Worm (Caenorhabditis elegans) whole organism, L1 larva: ENCODE measurements around the gene K07H8.5.

Experiments used
- C34B4.2 ChIP-seq: sonication (generic microtip); optimal IDR thresholded peaks from 2 replicates; lab custom pipeline; 2017; ENCODE audit warnings: mild to moderate bottlenecking, missing genetic modification characterization, missing compliant biosample characterization
- Y116A8C.19 ChIP-seq: sonication (generic microtip); optimal IDR thresholded peaks from 2 replicates; lab custom pipeline; 2016; ENCODE audit warnings: missing compliant biosample characterization, missing genetic modification characterization, borderline replicate concordance
- aly-2 ChIP-seq: fragments of 150-350 bp; optimal IDR thresholded peaks from 2 replicates; lab custom pipeline; 2014; ENCODE audit warnings: missing biosample characterization, missing genetic modification characterization
- blmp-1 ChIP-seq: fragments of 150-350 bp; optimal IDR thresholded peaks from 2 replicates; lab custom pipeline; 2014; ENCODE audit warnings: missing biosample characterization, missing genetic modification characterization
- ceh-8 ChIP-seq: fragments of 200-800 bp; sonication (Bioruptor generic); optimal IDR thresholded peaks from 2 replicates; lab custom pipeline; 2018; ENCODE audit warnings: mild to moderate bottlenecking, missing genetic modification characterization, moderate library complexity, missing compliant biosample characterization
- ceh-82 ChIP-seq, 3 experiments: fragments of 150-350 bp in 1 of 3; sonication (generic microtip) in 2 of 3; optimal IDR thresholded peaks; 2 replicates each; lab custom pipeline; 2014 to 2017; ENCODE audit warnings: missing biosample characterization in 3 of 3, missing genetic modification characterization in 3 of 3
- dpl-1 ChIP-seq, 3 experiments: fragments of 150-350 bp in 2 of 3; sonication (generic microtip) in 1 of 3; optimal IDR thresholded peaks; 2 replicates each; lab custom pipeline; 2014 to 2017; ENCODE audit warnings: missing biosample characterization in 3 of 3, missing genetic modification characterization in 3 of 3, missing genetic modification reagents in 3 of 3
- efl-1 ChIP-seq, 4 experiments: fragments of 150-350 bp; optimal IDR thresholded peaks in 3 of 4; peaks in 1 of 4; 1 replicate in 1 of 4; 2 replicates in 3 of 4; lab custom pipeline; 2014; ENCODE audit warnings: missing biosample characterization in 2 of 4, missing genetic modification characterization in 2 of 4, missing genetic modification reagents in 2 of 4
- efl-3 ChIP-seq: fragments of 200-800 bp; sonication (Bioruptor generic); optimal IDR thresholded peaks from 2 replicates; lab custom pipeline; 2018; ENCODE audit warnings: mild to moderate bottlenecking, missing genetic modification characterization, missing compliant biosample characterization
- elt-2 ChIP-seq: sonication (generic microtip); optimal IDR thresholded peaks from 2 replicates; lab custom pipeline; 2016; ENCODE audit warnings: missing genetic modification characterization, mild to moderate bottlenecking, inconsistent platforms, missing compliant biosample characterization, missing genetic modification reagents
- elt-3 ChIP-seq, 6 experiments: fragments of 150-350 bp in 1 of 6; sonication (generic microtip); optimal IDR thresholded peaks; 2 replicates each; lab custom pipeline; 2017 to 2018; ENCODE audit warnings: missing biosample characterization in 6 of 6, missing genetic modification characterization in 6 of 6, inconsistent platforms in 1 of 6
- grh-1 ChIP-seq: fragments of 200-800 bp; sonication (Bioruptor generic); IDR thresholded peaks from 2 replicates; pipeline ENCODE4 v1.3.6; 2022; ENCODE audit warnings: missing genetic modification reagents, missing genetic modification characterization, missing compliant biosample characterization
- hlh-4 ChIP-seq: sonication (generic microtip); optimal IDR thresholded peaks from 2 replicates; lab custom pipeline; 2016; ENCODE audit warnings: mild to moderate bottlenecking, missing genetic modification characterization, missing compliant biosample characterization
- irx-1 ChIP-seq: sonication (generic microtip); optimal IDR thresholded peaks from 2 replicates; lab custom pipeline; 2016; ENCODE audit warnings: missing genetic modification characterization, missing compliant biosample characterization
- isw-1 ChIP-seq: fragments of 200-800 bp; sonication (Bioruptor generic); IDR thresholded peaks from 2 replicates; pipeline ENCODE4 v1.3.6; 2022; ENCODE audit warnings: missing genetic modification characterization, missing compliant biosample characterization
- jun-1 ChIP-seq: fragments of 150-350 bp; optimal IDR thresholded peaks from 2 replicates; lab custom pipeline; 2014; ENCODE audit warnings: missing biosample characterization, missing genetic modification reagents, missing genetic modification characterization
- lin-14 ChIP-seq: fragments of 200-800 bp; sonication (Bioruptor generic); optimal IDR thresholded peaks from 2 replicates; lab custom pipeline; 2018; ENCODE audit warnings: mild to moderate bottlenecking, missing genetic modification characterization, moderate library complexity, missing compliant biosample characterization
- lin-35 ChIP-seq, 2 experiments: fragments of 150-350 bp; optimal IDR thresholded peaks; 2 replicates each; lab custom pipeline; 2014; ENCODE audit warnings: missing biosample characterization in 2 of 2, missing genetic modification characterization in 2 of 2, missing genetic modification reagents in 2 of 2
- lsy-2 ChIP-seq, 2 experiments: fragments of 150-350 bp; optimal IDR thresholded peaks; 2 replicates each; lab custom pipeline; 2014; ENCODE audit warnings: missing biosample characterization in 2 of 2, missing genetic modification characterization in 2 of 2
- mef-2 ChIP-seq: fragments of 150-350 bp; optimal IDR thresholded peaks from 2 replicates; lab custom pipeline; 2014; ENCODE audit warnings: missing biosample characterization, missing genetic modification characterization
- nhr-12 ChIP-seq: sonication (generic microtip); optimal IDR thresholded peaks from 2 replicates; lab custom pipeline; 2017; ENCODE audit warnings: missing biosample characterization, missing genetic modification characterization
- nhr-19 ChIP-seq: fragments of 200-800 bp; sonication (Bioruptor generic); conservative IDR thresholded peaks from 2 replicates; pipeline ENCODE4 v1.3.6; 2022; ENCODE audit warnings: missing genetic modification characterization, missing compliant biosample characterization
- nhr-20 ChIP-seq: sonication (generic microtip); optimal IDR thresholded peaks from 2 replicates; lab custom pipeline; 2016; ENCODE audit warnings: mild to moderate bottlenecking, missing genetic modification characterization, missing compliant biosample characterization
- nhr-47 ChIP-seq: sonication (generic microtip); optimal IDR thresholded peaks from 2 replicates; lab custom pipeline; 2016; ENCODE audit warnings: mild to moderate bottlenecking, missing genetic modification characterization, moderate library complexity, missing compliant biosample characterization
- nhr-71 ChIP-seq: sonication (generic microtip); optimal IDR thresholded peaks from 2 replicates; lab custom pipeline; 2016; ENCODE audit warnings: mild to moderate bottlenecking, missing genetic modification characterization, moderate library complexity, missing compliant biosample characterization
- nhr-77 ChIP-seq: fragments of 150-350 bp; optimal IDR thresholded peaks from 2 replicates; lab custom pipeline; 2014; ENCODE audit warnings: missing biosample characterization, missing genetic modification characterization
- nhr-85 ChIP-seq: sonication (generic microtip); peaks from one replicate; lab custom pipeline; 2016; ENCODE audit warnings: missing genetic modification characterization, inconsistent platforms, missing compliant biosample characterization
- nhr-90 ChIP-seq: sonication (generic microtip); optimal IDR thresholded peaks from 2 replicates; lab custom pipeline; 2016; ENCODE audit warnings: mild to moderate bottlenecking, missing genetic modification characterization, missing compliant biosample characterization; ENCODE audit not compliant: poor library complexity
- pag-3 ChIP-seq: sonication (generic microtip); optimal IDR thresholded peaks from 2 replicates; lab custom pipeline; 2017; ENCODE audit warnings: missing genetic modification characterization, mild to moderate bottlenecking, missing compliant biosample characterization, antibody characterized with exemption, borderline replicate concordance; ENCODE audit not compliant: insufficient read depth
- pax-3 ChIP-seq: fragments of 200-800 bp; sonication (Bioruptor generic); optimal IDR thresholded peaks from 2 replicates; lab custom pipeline; 2018; ENCODE audit warnings: mild to moderate bottlenecking, missing genetic modification characterization, moderate library complexity, missing compliant biosample characterization
- skn-1 ChIP-seq: fragments of 150-350 bp; optimal IDR thresholded peaks from 2 replicates; lab custom pipeline; 2014; ENCODE audit warnings: missing biosample characterization, missing genetic modification characterization
- snu-23 ChIP-seq: sonication (generic microtip); optimal IDR thresholded peaks from 2 replicates; lab custom pipeline; 2016; ENCODE audit warnings: missing genetic modification characterization, missing compliant biosample characterization
- sup-37 ChIP-seq: fragments of 200-800 bp; sonication (Bioruptor generic); optimal IDR thresholded peaks from 2 replicates; lab custom pipeline; 2018; ENCODE audit warnings: mild to moderate bottlenecking, missing genetic modification characterization, missing compliant biosample characterization
- tbx-2 ChIP-seq: sonication (generic microtip); optimal IDR thresholded peaks from 2 replicates; lab custom pipeline; 2016; ENCODE audit warnings: missing genetic modification characterization, missing compliant biosample characterization
- unc-130 ChIP-seq: fragments of 150-350 bp; optimal IDR thresholded peaks from 2 replicates; lab custom pipeline; 2017; ENCODE audit warnings: missing biosample characterization, missing genetic modification characterization, inconsistent platforms
- ztf-11 ChIP-seq, 2 experiments: sonication (generic microtip); optimal IDR thresholded peaks; 2 replicates each; lab custom pipeline; 2016 to 2017; ENCODE audit warnings: missing genetic modification characterization in 2 of 2, missing biosample characterization in 1 of 2, missing compliant biosample characterization in 1 of 2
- ztf-4 ChIP-seq: fragments of 150-350 bp; optimal IDR thresholded peaks from 2 replicates; lab custom pipeline; 2014; ENCODE audit warnings: missing biosample characterization, missing genetic modification characterization

Gene K07H8.5

ce11 chrIV:8291232-8291631 is 23.1 kb downstream of the K07H8.5 start, which contains the start of gene K07H8.2:
TSS of gene K07H8.2 (plus strand) at chrIV:8291532.
- TF ChIP-seq nhr-12 (tag; lab: Kevin White, UChicago) = no peak
- TF ChIP-seq efl-3 (GFP tag; lab: Kevin White, UChicago) = no peak
- TF ChIP-seq elt-2 (tag; lab: Kevin White, UChicago) = no peak
- TF ChIP-seq C34B4.2 (tag; lab: Kevin White, UChicago) = no peak

- TF ChIP-seq isw-1 (GFP tag; lab: Robert Waterston, UW) = no peak
- no peak for TF ChIP-seq efl-1 (optimal IDR thresholded peaks at IDR 0.05; lab: Kevin White, UChicago)
- TF ChIP-seq efl-1 (GFP tag; optimal IDR thresholded peaks at IDR 0.05 in 1 of 2; lab: Kevin White, UChicago) = peak in 1 of 2 experiments; percentile 92
Measured at ce11 chrIV:8294650-8295049, 26.5 kb downstream of the K07H8.5 start, which contains the start of gene tbce-1. TSS of gene tbce-1 (plus strand) at chrIV:8294690.

DNA sequence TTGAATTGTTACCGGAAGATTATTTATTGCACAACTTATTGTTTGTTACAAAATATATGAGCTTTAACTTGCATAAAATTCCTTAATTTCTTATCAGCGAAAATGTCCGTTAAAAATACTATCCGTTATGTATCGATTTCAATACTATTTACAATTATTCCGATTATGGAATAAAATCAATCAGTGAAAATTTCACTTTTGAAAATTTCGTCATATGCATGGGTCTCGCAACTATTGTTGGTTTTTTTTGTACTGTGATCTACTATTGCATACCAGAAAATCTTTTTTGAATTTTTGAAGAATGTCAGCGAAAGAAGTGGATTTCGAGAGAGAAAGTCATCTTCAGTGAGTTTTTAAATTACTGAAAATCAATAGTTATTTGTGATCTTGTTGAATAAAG is 29.1 kb downstream of the K07H8.5 start, which contains the start of gene nprl-3:
Gene nprl-3, plus strand, starts transcription at position 301 of the 400 bp plus-strand sequence.
- TF ChIP-seq sup-37 (GFP tag; lab: Kevin White, UChicago) (no peak), nhr-85 (tag; lab: Kevin White, UChicago) (no peak), mef-2 (tag; lab: Kevin White, UChicago) (no peak), ceh-8 (GFP tag; lab: Kevin White, UChicago) (no peak), ceh-82 (tag; optimal IDR thresholded peaks at IDR 0.05; lab: Kevin White, UChicago) (no peak), nhr-47 (tag; lab: Kevin White, UChicago) (no peak)
- TF ChIP-seq, all 84 proteins: peak for 0

DNA sequence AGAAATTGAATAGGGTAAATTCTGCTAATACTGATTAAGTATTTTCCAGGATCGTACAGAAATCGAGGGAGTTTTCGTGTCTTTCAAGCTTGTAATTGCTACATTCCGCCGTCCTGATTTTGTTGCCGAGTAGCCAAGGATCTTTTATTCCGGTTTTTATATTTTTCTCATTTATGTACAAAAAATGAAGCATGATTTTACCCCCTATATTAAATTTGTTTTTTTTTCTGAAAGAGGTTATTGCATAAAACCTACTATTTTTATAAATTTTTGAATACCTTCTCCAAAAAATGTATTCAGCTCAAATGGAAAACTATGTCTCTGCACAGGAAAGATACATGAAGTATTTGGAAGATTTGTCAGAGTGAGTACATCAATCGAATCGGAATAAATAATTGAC is 31.5 kb downstream of the K07H8.5 start, which contains the start of gene F35H10.6:
Gene F35H10.6, plus strand, starts transcription at position 301 of the 400 bp plus-strand sequence.
- no peak for TF ChIP-seq hlh-4
- TF ChIP-seq irx-1 = no peak
- TF ChIP-seq skn-1 (tag; lab: Kevin White, UChicago) = no peak
- no peak for TF ChIP-seq lin-35 (GFP tag; optimal IDR thresholded peaks at IDR 0.05; lab: Kevin White, UChicago)
- TF ChIP-seq efl-3 (GFP tag; lab: Kevin White, UChicago) = no peak

- TF ChIP-seq ztf-11 (tag; optimal IDR thresholded peaks at IDR 0.05; lab: Kevin White, UChicago) (no peak), efl-1 (optimal IDR thresholded peaks at IDR 0.05; lab: Kevin White, UChicago) (no peak), efl-1 (GFP tag; optimal IDR thresholded peaks at IDR 0.05 in 1 of 2; lab: Kevin White, UChicago) (peak in 1 of 2 experiments; percentile 73)
Measured at ce11 chrIV:8300468-8300867, 32.3 kb downstream of the K07H8.5 start, which contains the start of gene F35H10.5. TSS of gene F35H10.5 (plus strand) at chrIV:8300768.

DNA sequence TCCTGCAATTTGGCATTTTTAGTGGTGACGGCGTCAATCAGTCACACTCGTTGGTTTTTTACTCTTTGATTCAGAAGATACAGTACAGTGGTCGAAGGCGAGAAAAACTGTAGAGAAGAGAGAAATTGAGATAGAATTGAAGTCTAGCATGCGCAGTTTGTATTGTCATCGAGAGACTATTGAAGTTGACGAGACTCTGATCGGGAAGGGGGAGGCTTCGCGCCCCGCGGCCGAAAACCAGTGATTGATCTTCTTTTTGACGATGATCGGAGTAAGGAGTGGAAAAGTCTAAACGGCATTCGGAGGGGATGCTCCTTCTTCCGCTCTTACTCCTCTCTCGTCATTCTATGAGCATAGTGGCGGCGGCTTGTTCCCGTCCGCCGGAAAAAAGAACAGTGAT is 33.8 kb downstream of the K07H8.5 start:
- TF ChIP-seq lin-35 (GFP tag; optimal IDR thresholded peaks at IDR 0.05; lab: Kevin White, UChicago) (peak; percentile 5 to 59), nhr-71 (tag; lab: Kevin White, UChicago) (peak; percentile 47), lsy-2 (tag; optimal IDR thresholded peaks at IDR 0.05; lab: Kevin White, UChicago) (peak in 1 of 2 experiments; percentile 45), nhr-19 (0 out of 2 replicates have a peak, but pooled peaks have one; percentile 32), pag-3 (no peak), Y116A8C.19 (tag; lab: Kevin White, UChicago) (no peak), pax-3 (no peak), nhr-85 (tag; lab: Kevin White, UChicago) (peak; percentile 79), jun-1 (tag; lab: Kevin White, UChicago) (no peak), dpl-1 (GFP tag; optimal IDR thresholded peaks at IDR 0.05; lab: Kevin White, UChicago) (peak in 2 of 3 experiments; percentile 12 to 46), grh-1 (GFP tag; lab: Robert Waterston, UW) (peak; percentile 63), elt-3 (tag; optimal IDR thresholded peaks at IDR 0.05; lab: Kevin White, UChicago) (peak in 4 of 6 experiments; percentile 17 to 65 (median 36)), efl-1 (optimal IDR thresholded peaks at IDR 0.05; lab: Kevin White, UChicago) (peak; percentile 16 to 51), efl-1 (GFP tag; optimal IDR thresholded peaks at IDR 0.05 in 1 of 2; lab: Kevin White, UChicago) (peak; percentile 2 to 93), tbx-2 (peak; percentile 27), snu-23 (GFP tag; lab: Kevin White, UChicago) (peak; percentile 77), aly-2 (tag; lab: Kevin White, UChicago) (no peak), lin-14 (GFP tag; lab: Kevin White, UChicago) (peak; percentile 76), ceh-82 (tag; optimal IDR thresholded peaks at IDR 0.05; lab: Kevin White, UChicago) (peak in 1 of 3 experiments; percentile 30), blmp-1 (tag; lab: Kevin White, UChicago) (peak; percentile 71), unc-130 (tag; lab: Kevin White, UChicago) (no peak), ztf-4 (tag; lab: Kevin White, UChicago) (no peak), nhr-77 (tag; lab: Kevin White, UChicago) (peak; percentile 14), nhr-20 (tag; lab: Kevin White, UChicago) (peak; percentile 66), nhr-90 (tag; lab: Kevin White, UChicago) (peak; percentile 20)
